Fruit fly (Drosophila melanogaster) whole organism, embryonic: Measurements from ENCODE around the gene CG1309.

ENCODE experiments used
- Awh ChIP-seq: fragments of 200-800 bp; sonication (Bioruptor generic); IDR thresholded peaks from 2 replicates; pipeline ENCODE4, ENCODE4 v1.3.6; 2022; ENCODE audit warnings: missing biosample characterization, missing genetic modification characterization
- CG10147 ChIP-seq: fragments of 200-800 bp; sonication (Bioruptor generic); optimal IDR thresholded peaks from 2 replicates; lab custom pipeline; 2019; ENCODE audit warnings: missing biosample characterization, mild to moderate bottlenecking, missing genetic modification characterization, moderate library complexity
- CG1024 ChIP-seq: fragments of 200-800 bp; sonication (Bioruptor generic); IDR thresholded peaks from 2 replicates; pipeline ENCODE4 v1.3.6; 2022; ENCODE audit warnings: missing biosample characterization, missing genetic modification characterization
- CG10366 ChIP-seq: fragments of 200-800 bp; sonication (Bioruptor generic); IDR thresholded peaks from 2 replicates; pipeline ENCODE4 v1.3.6; 2022; ENCODE audit warnings: missing biosample characterization, missing genetic modification characterization
- CG10543 ChIP-seq: fragments of 200-800 bp; sonication (Bioruptor generic); optimal IDR thresholded peaks from 3 replicates; lab custom pipeline; 2017; ENCODE audit warnings: missing biosample characterization, mild to moderate bottlenecking, missing genetic modification characterization, moderate library complexity
- CG11456 ChIP-seq: fragments of 200-800 bp; sonication (Bioruptor generic); IDR thresholded peaks from 3 replicates; pipeline ENCODE4 v1.3.6; 2022; ENCODE audit warnings: missing biosample characterization, missing genetic modification characterization
- CG11723 ChIP-seq: fragments of 200-800 bp; sonication (Bioruptor generic); optimal IDR thresholded peaks from 2 replicates; lab custom pipeline; 2017; ENCODE audit warnings: missing biosample characterization, mild to moderate bottlenecking, missing genetic modification characterization
- CG12219 ChIP-seq: fragments of 200-800 bp; sonication (Bioruptor generic); optimal IDR thresholded peaks from 3 replicates; lab custom pipeline; 2018; ENCODE audit warnings: missing biosample characterization, mild to moderate bottlenecking, missing genetic modification characterization
- CG15073 ChIP-seq: fragments of 200-800 bp; sonication (Bioruptor generic); optimal IDR thresholded peaks from 2 replicates; lab custom pipeline; 2016; ENCODE audit warnings: missing biosample characterization, missing genetic modification characterization
- CG17361 ChIP-seq: fragments of 200-800 bp; sonication (Bioruptor generic); IDR thresholded peaks from 3 replicates; pipeline ENCODE4 v1.3.6; 2022; ENCODE audit warnings: missing biosample characterization, missing genetic modification characterization
- CG17829 ChIP-seq: fragments of 200-800 bp; optimal IDR thresholded peaks from 2 replicates; lab custom pipeline; 2019; ENCODE audit warnings: missing biosample characterization, mild to moderate bottlenecking, missing genetic modification characterization, moderate library complexity
- CG2120 ChIP-seq: fragments of 200-800 bp; sonication (Bioruptor generic); optimal IDR thresholded peaks from 3 replicates; lab custom pipeline; 2016; ENCODE audit warnings: missing biosample characterization, missing genetic modification characterization
- CG2875 ChIP-seq: fragments of 200-800 bp; sonication (Bioruptor generic); optimal IDR thresholded peaks from 2 replicates; lab custom pipeline; 2017; ENCODE audit warnings: missing biosample characterization, mild to moderate bottlenecking, missing genetic modification characterization, missing genetic modification reagents
- CG32532 ChIP-seq: fragments of 200-800 bp; sonication (Bioruptor generic); IDR thresholded peaks from 2 replicates; pipeline ENCODE4 v1.3.6; 2022; ENCODE audit warnings: missing biosample characterization, missing genetic modification characterization
- CG4707 ChIP-seq: fragments of 200-800 bp; sonication (Bioruptor generic); optimal IDR thresholded peaks from 2 replicates; lab custom pipeline; 2018; ENCODE audit warnings: missing biosample characterization, mild to moderate bottlenecking, missing genetic modification characterization, moderate library complexity
- CG4854 ChIP-seq: fragments of 200-800 bp; sonication (Bioruptor generic); optimal IDR thresholded peaks from 2 replicates; lab custom pipeline; 2016; ENCODE audit warnings: missing biosample characterization, missing genetic modification characterization, inconsistent platforms
- CG5180 ChIP-seq: fragments of 200-800 bp; sonication (Bioruptor generic); optimal IDR thresholded peaks from 3 replicates; lab custom pipeline; 2017; ENCODE audit warnings: missing biosample characterization, missing genetic modification characterization, mild to moderate bottlenecking, moderate library complexity, missing genetic modification reagents
- CG6654 ChIP-seq: fragments of 200-800 bp; sonication (Bioruptor generic); optimal IDR thresholded peaks from 2 replicates; lab custom pipeline; 2017; ENCODE audit warnings: missing biosample characterization, mild to moderate bottlenecking, missing genetic modification characterization
- CG6813 ChIP-seq: fragments of 200-800 bp; sonication (Bioruptor generic); optimal IDR thresholded peaks from 2 replicates; lab custom pipeline; 2017; ENCODE audit warnings: missing biosample characterization, missing genetic modification characterization, mild to moderate bottlenecking, moderate library complexity, missing genetic modification reagents
- CG7987 ChIP-seq: fragments of 200-800 bp; sonication (Bioruptor generic); optimal IDR thresholded peaks from 2 replicates; lab custom pipeline; 2018; ENCODE audit warnings: missing biosample characterization, mild to moderate bottlenecking, missing genetic modification characterization, moderate library complexity
- Dfd ChIP-seq, 2 experiments: fragments of >200 bp; optimal IDR thresholded peaks; 2 replicates each; lab custom pipeline; 2017; ENCODE audit warnings: missing biosample characterization in 2 of 2, missing genetic modification characterization in 2 of 2
- E2f1 ChIP-seq: fragments of 200-800 bp; sonication (Bioruptor generic); IDR thresholded peaks from 2 replicates; pipeline ENCODE4 v1.3.6; 2022; ENCODE audit warnings: missing biosample characterization, missing genetic modification characterization
- GATAe ChIP-seq: fragments of 200-800 bp; sonication (Bioruptor generic); conservative IDR thresholded peaks from 2 replicates; pipeline ENCODE4 v1.3.6; 2022; ENCODE audit warnings: missing biosample characterization, missing genetic modification characterization
- HLH4C ChIP-seq: fragments of 200-800 bp; sonication (Bioruptor generic); IDR thresholded peaks from 3 replicates; pipeline ENCODE4 v1.3.6; 2022; ENCODE audit warnings: missing biosample characterization, missing genetic modification characterization; ENCODE audit not compliant: partially characterized antibody
- HLH54F ChIP-seq: fragments of 200-800 bp; sonication (Bioruptor generic); optimal IDR thresholded peaks from 3 replicates; lab custom pipeline; 2016; ENCODE audit warnings: missing biosample characterization, missing genetic modification characterization
- Hmx ChIP-seq: fragments of 200-800 bp; sonication (Bioruptor generic); optimal IDR thresholded peaks from 2 replicates; lab custom pipeline; 2016; ENCODE audit warnings: missing biosample characterization, missing genetic modification characterization
- Kr ChIP-seq: fragments of 200-800 bp; sonication (Bioruptor generic); optimal IDR thresholded peaks from 2 replicates; lab custom pipeline; 2017; ENCODE audit warnings: missing biosample characterization, mild to moderate bottlenecking, missing genetic modification characterization
- Myb ChIP-seq: fragments of 200-800 bp; sonication (Bioruptor generic); optimal IDR thresholded peaks from 2 replicates; lab custom pipeline; 2016; ENCODE audit warnings: missing biosample characterization, missing genetic modification characterization
- bigmax ChIP-seq: fragments of 200-800 bp; sonication (Bioruptor generic); optimal IDR thresholded peaks from 2 replicates; lab custom pipeline; 2018; ENCODE audit warnings: missing biosample characterization, mild to moderate bottlenecking, missing genetic modification characterization
- btn ChIP-seq: fragments of 200-800 bp; sonication (Bioruptor generic); optimal IDR thresholded peaks from 2 replicates; lab custom pipeline; 2016; ENCODE audit warnings: missing biosample characterization, missing genetic modification characterization
- ci ChIP-seq: fragments of 200-800 bp; sonication (Bioruptor generic); IDR thresholded peaks from 3 replicates; pipeline ENCODE4 v1.3.6; 2022; ENCODE audit warnings: missing biosample characterization, missing genetic modification characterization
- crol ChIP-seq: fragments of 200-800 bp; sonication (Bioruptor generic); IDR thresholded peaks from 2 replicates; pipeline ENCODE4 v1.3.6; 2022; ENCODE audit warnings: missing biosample characterization, missing genetic modification characterization
- da ChIP-seq: fragments of 200-800 bp; sonication (Bioruptor generic); optimal IDR thresholded peaks from 2 replicates; lab custom pipeline; 2016; ENCODE audit warnings: missing biosample characterization, missing genetic modification characterization
- dimm ChIP-seq: fragments of 200-800 bp; sonication (Bioruptor generic); IDR thresholded peaks from 2 replicates; pipeline ENCODE4 v1.3.6; 2022; ENCODE audit warnings: missing biosample characterization, missing genetic modification characterization
- gfzf ChIP-seq: fragments of 200-800 bp; sonication (Bioruptor generic); optimal IDR thresholded peaks from 2 replicates; lab custom pipeline; 2016; ENCODE audit warnings: missing biosample characterization, mild to moderate bottlenecking, missing genetic modification characterization, moderate library complexity
- kni ChIP-seq: fragments of 200-800 bp; sonication (Bioruptor generic); optimal IDR thresholded peaks from 3 replicates; lab custom pipeline; 2017; ENCODE audit warnings: mild to moderate bottlenecking, missing biosample characterization, missing genetic modification reagents, missing genetic modification characterization
- lola ChIP-seq, 3 experiments: fragments of >200 bp in 2 of 3; fragments of 200-800 bp in 1 of 3; sonication (Bioruptor generic) in 1 of 3; optimal IDR thresholded peaks; 2 replicates each; lab custom pipeline; 2017 to 2019; ENCODE audit warnings: missing biosample characterization in 3 of 3, missing genetic modification characterization in 3 of 3, mild to moderate bottlenecking in 1 of 3, moderate library complexity in 1 of 3
- oc ChIP-seq: fragments of 200-800 bp; sonication (Bioruptor generic); optimal IDR thresholded peaks from 2 replicates; lab custom pipeline; 2018; ENCODE audit warnings: missing biosample characterization, mild to moderate bottlenecking, missing genetic modification characterization, moderate library complexity
- org-1 ChIP-seq: fragments of 200-800 bp; sonication (Bioruptor generic); optimal IDR thresholded peaks from 2 replicates; lab custom pipeline; 2017; ENCODE audit warnings: missing biosample characterization, missing genetic modification characterization
- pfk ChIP-seq: fragments of 200-800 bp; sonication (Bioruptor generic); optimal IDR thresholded peaks from 2 replicates; lab custom pipeline; 2018; ENCODE audit warnings: missing biosample characterization, mild to moderate bottlenecking, missing genetic modification characterization, moderate library complexity
- phol ChIP-seq: fragments of 200-800 bp; sonication (Bioruptor generic); optimal IDR thresholded peaks from 3 replicates; lab custom pipeline; 2018; ENCODE audit warnings: missing biosample characterization, mild to moderate bottlenecking, missing genetic modification characterization, moderate library complexity
- pum ChIP-seq: fragments of 200-800 bp; sonication (Bioruptor generic); optimal IDR thresholded peaks from 2 replicates; lab custom pipeline; 2016; ENCODE audit warnings: missing biosample characterization, missing genetic modification characterization
- sd ChIP-seq: fragments of 200-800 bp; sonication (Bioruptor generic); optimal IDR thresholded peaks from 3 replicates; lab custom pipeline; 2018; ENCODE audit warnings: missing biosample characterization, mild to moderate bottlenecking, missing genetic modification characterization, moderate library complexity
- slbo ChIP-seq: fragments of 200-800 bp; sonication (Bioruptor generic); IDR thresholded peaks from 2 replicates; pipeline ENCODE4 v1.3.6; 2022; ENCODE audit warnings: missing biosample characterization, missing genetic modification characterization
- stwl ChIP-seq: fragments of 200-800 bp; sonication (Bioruptor generic); optimal IDR thresholded peaks from 3 replicates; lab custom pipeline; 2018; ENCODE audit warnings: missing biosample characterization, mild to moderate bottlenecking, missing genetic modification characterization, moderate library complexity
- twi ChIP-seq: fragments of 200-800 bp; optimal IDR thresholded peaks from 2 replicates; lab custom pipeline; 2019; ENCODE audit warnings: missing biosample characterization, mild to moderate bottlenecking, missing genetic modification characterization, moderate library complexity
- unc-4 ChIP-seq: fragments of 200-800 bp; sonication (Bioruptor generic); IDR thresholded peaks from 2 replicates; pipeline ENCODE4 v1.3.6; 2022; ENCODE audit warnings: missing biosample characterization, missing genetic modification characterization; ENCODE audit not compliant: partially characterized antibody
- zf30C ChIP-seq: fragments of 200-800 bp; sonication (Bioruptor generic); optimal IDR thresholded peaks from 3 replicates; lab custom pipeline; 2018; ENCODE audit warnings: missing biosample characterization, mild to moderate bottlenecking, missing genetic modification characterization

Gene CG1309

DNA sequence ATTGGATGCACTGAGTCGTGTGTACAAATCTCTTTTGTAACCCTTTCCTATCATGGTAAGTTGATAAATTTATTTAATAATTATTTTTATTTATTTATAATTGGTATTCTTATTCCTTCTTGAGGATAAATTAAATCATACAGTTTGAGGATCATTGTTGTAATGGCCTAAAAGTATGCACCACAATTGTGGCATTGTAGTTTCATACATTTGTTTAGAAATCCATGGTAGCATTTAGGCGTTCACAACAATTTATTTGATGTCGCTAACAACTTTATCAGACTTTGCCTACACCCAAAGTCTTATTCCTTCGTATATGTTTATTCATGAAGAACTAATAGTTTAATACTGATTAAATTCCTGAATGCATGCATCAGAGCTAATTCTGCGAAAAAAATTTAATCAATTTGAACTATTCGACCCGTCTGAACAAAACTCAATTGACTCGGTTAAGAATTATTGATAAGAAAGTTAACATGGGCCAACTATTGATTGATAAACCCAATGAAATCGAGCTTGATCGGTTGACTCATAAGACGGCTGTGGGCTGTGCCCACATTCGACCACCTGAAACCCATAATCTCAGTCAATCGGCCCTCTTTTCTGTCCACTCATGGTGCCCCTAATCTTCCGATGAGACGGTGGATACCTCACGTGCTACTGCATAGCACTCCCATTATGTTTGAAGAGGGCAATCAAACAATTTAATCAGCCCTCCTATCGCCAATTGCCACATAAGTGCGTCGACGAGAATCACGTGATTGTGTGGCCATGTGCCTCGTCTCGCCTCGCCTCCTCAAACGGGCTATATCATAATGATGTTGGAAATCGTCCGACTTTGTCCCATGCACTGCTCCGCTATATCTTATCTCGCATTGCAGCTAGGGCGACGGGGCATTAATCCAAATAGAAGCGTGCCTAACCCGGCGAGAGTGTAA lies 39.7 kb upstream of the CG1309 start (continued):
- TF ChIP-seq crol (GFP tag; lab: Robert Waterston, UW) (peak; percentile 60), btn (GFP tag; lab: Kevin White, UChicago) (no peak), CG7987 (GFP tag; lab: Kevin White, UChicago) (peak; percentile 92), Hmx (GFP tag; lab: Kevin White, UChicago) (no peak), CG17361 (GFP tag; lab: Robert Waterston, UW) (no peak), bigmax (GFP tag; lab: Kevin White, UChicago) (no peak), stwl (tag; lab: Kevin White, UChicago) (peak; percentile 3), CG11723 (GFP tag; lab: Kevin White, UChicago) (no peak), slbo (GFP tag; lab: Robert Waterston, UW) (no peak), ci (GFP tag; lab: Robert Waterston, UW) (peak; percentile 37; the same call in 1 of the 3 replicates), sd (tag; lab: Kevin White, UChicago) (peak; percentile 90), twi (peak; percentile 17), HLH4C (GFP tag; lab: Robert Waterston, UW) (no peak), CG11456 (no peak), CG5180 (GFP tag; lab: Kevin White, UChicago) (peak; percentile 42), CG17829 (tag; lab: Kevin White, UChicago) (no peak), pfk (GFP tag; lab: Kevin White, UChicago) (no peak), org-1 (GFP tag; lab: Kevin White, UChicago) (peak; percentile 39), CG6654 (peak; percentile 96), phol (tag; lab: Kevin White, UChicago) (no peak), CG32532 (GFP tag; lab: Robert Waterston, UW) (peak; percentile 44), CG4707 (GFP tag; lab: Kevin White, UChicago) (no peak), Dfd (GFP tag; optimal IDR thresholded peaks at IDR 0.05; lab: Kevin White, UChicago) (no peak), E2f1 (GFP tag; lab: Robert Waterston, UW) (no peak), unc-4 (GFP tag; lab: Robert Waterston, UW) (no peak), Awh (GFP tag; lab: Robert Waterston, UW) (peak; percentile 56; the same call in 1 of the 2 replicates), pum (GFP tag; lab: Kevin White, UChicago) (no peak), lola (GFP tag; optimal IDR thresholded peaks at IDR 0.05; lab: Kevin White, UChicago) (no peak), dimm (GFP tag; lab: Robert Waterston, UW) (no peak), HLH54F (no peak), CG2875 (peak; percentile 30), CG10543 (GFP tag; lab: Kevin White, UChicago) (peak; percentile 70), CG12219 (peak; percentile 22), GATAe (GFP tag; lab: Robert Waterston, UW) (peak; percentile 65), CG4854 (GFP tag; lab: Kevin White, UChicago) (no peak), CG15073 (GFP tag; lab: Kevin White, UChicago) (no peak), zf30C (GFP tag; lab: Kevin White, UChicago) (no peak), kni (no peak), Myb (GFP tag; lab: Kevin White, UChicago) (no peak), CG2120 (no peak), CG1024 (GFP tag; lab: Robert Waterston, UW) (no peak), gfzf (GFP tag; lab: Kevin White, UChicago) (no peak), oc (tag; lab: Kevin White, UChicago) (peak; percentile 13), da (GFP tag; lab: Kevin White, UChicago) (no peak), Kr (GFP tag; lab: Kevin White, UChicago) (peak; percentile 16), CG10366 (GFP tag; lab: Robert Waterston, UW) (no peak), CG6813 (peak; percentile 22), CG10147 (GFP tag; lab: Kevin White, UChicago) (no peak)
